Worm (Caenorhabditis elegans): ENCODE data around the gene ZC155.4.

DNA sequence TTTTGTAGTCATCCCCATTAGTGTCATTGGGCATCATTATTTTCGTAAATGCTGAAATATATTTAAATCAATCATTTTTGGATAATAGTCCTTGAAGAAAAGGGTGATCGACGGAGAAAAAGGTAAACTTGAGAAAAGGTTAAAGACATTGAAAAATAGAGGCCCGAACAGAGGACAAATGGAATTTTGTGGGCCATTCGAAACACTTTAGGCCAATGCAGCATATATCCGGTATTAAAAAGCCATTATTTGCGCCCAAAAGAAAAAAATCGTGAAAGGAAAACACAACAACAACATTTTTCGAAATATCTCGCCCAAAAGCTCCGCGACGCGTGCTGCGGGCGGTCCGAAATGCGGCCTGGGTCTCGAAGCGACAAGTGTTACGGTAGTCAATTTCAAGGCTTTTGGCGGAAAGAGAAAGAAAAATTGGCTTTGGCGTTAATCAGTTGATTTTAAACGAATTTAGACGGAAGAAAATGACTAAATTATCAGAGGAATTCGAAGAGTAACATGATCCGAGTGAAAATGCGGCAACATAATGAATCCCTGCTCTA, 8.3 kb downstream of the ZC155.4 start, which contains the start of gene morc-1:
- TF ChIP-seq ama-1 (optimal IDR thresholded peaks at IDR 0.05) (no peak), scrt-1 (GFP tag; IDR thresholded peaks at IDR 0.05) (0 out of 2 replicates have a peak, but pooled peaks have one; percentile 9), tbx-37 (GFP tag; conservative IDR thresholded peaks at IDR 0.05) (no peak), ets-7 (tag; optimal IDR thresholded peaks at IDR 0.05) (no peak), tra-4 (tag; optimal IDR thresholded peaks at IDR 0.05) (no peak), hnd-1 (tag; optimal IDR thresholded peaks at IDR 0.05) (no peak), pes-1 (GFP tag; IDR thresholded peaks at IDR 0.05) (no peak), ceh-13 (GFP tag; optimal IDR thresholded peaks at IDR 0.05) (no peak), tbx-11 (GFP tag; IDR thresholded peaks at IDR 0.05) (no peak), sea-1 (GFP tag; conservative IDR thresholded peaks at IDR 0.05) (no peak), ceh-36 (tag; optimal IDR thresholded peaks at IDR 0.05) (no peak)
